Worm (Caenorhabditis elegans) whole organism, L1 larva: ENCODE results near the gene tpst-1.
A peak's percentile ranks its signal among the peaks of the same experiment; 100 is the strongest.

Experiments
- F16B12.6 ChIP-seq: fragments of 150-350 bp; optimal IDR thresholded peaks from 2 replicates; lab custom pipeline; 2014; ENCODE audit warnings: missing biosample characterization, missing genetic modification characterization
- aha-1 ChIP-seq: fragments of 150-350 bp; optimal IDR thresholded peaks from 2 replicates; lab custom pipeline; 2014; ENCODE audit warnings: missing biosample characterization, missing genetic modification characterization
- aly-2 ChIP-seq: fragments of 150-350 bp; optimal IDR thresholded peaks from 2 replicates; lab custom pipeline; 2014; ENCODE audit warnings: missing biosample characterization, missing genetic modification characterization
- ceh-88 ChIP-seq: fragments of 200-800 bp; sonication (Bioruptor generic); IDR thresholded peaks from 2 replicates; pipeline ENCODE4 v1.3.6; 2022; ENCODE audit warnings: missing genetic modification characterization, missing compliant biosample characterization
- ceh-90 ChIP-seq: sonication (generic microtip); optimal IDR thresholded peaks from 2 replicates; lab custom pipeline; 2016; ENCODE audit warnings: missing genetic modification characterization, missing compliant biosample characterization
- dpl-1 ChIP-seq, 3 experiments: fragments of 150-350 bp in 2 of 3; sonication (generic microtip) in 1 of 3; optimal IDR thresholded peaks; 2 replicates each; lab custom pipeline; 2014 to 2017; ENCODE audit warnings: missing biosample characterization in 3 of 3, missing genetic modification characterization in 3 of 3, missing genetic modification reagents in 3 of 3
- dsc-1 ChIP-seq: sonication (generic microtip); optimal IDR thresholded peaks from 2 replicates; lab custom pipeline; 2016; ENCODE audit warnings: mild to moderate bottlenecking, missing genetic modification characterization, missing compliant biosample characterization
- efl-1 ChIP-seq, 4 experiments: fragments of 150-350 bp; optimal IDR thresholded peaks in 3 of 4; peaks in 1 of 4; 1 replicate in 1 of 4; 2 replicates in 3 of 4; lab custom pipeline; 2014; ENCODE audit warnings: missing biosample characterization in 2 of 4, missing genetic modification characterization in 2 of 4, missing genetic modification reagents in 2 of 4
- elt-2 ChIP-seq: sonication (generic microtip); optimal IDR thresholded peaks from 2 replicates; lab custom pipeline; 2016; ENCODE audit warnings: missing genetic modification characterization, mild to moderate bottlenecking, inconsistent platforms, missing compliant biosample characterization, missing genetic modification reagents
- fkh-10 ChIP-seq: sonication (generic microtip); optimal IDR thresholded peaks from 2 replicates; lab custom pipeline; 2017; ENCODE audit warnings: missing biosample characterization, missing genetic modification reagents, missing genetic modification characterization
- fkh-4 ChIP-seq: sonication (generic microtip); optimal IDR thresholded peaks from 2 replicates; lab custom pipeline; 2016; ENCODE audit warnings: missing compliant biosample characterization, missing genetic modification characterization, borderline replicate concordance
- fkh-8 ChIP-seq: sonication (generic microtip); optimal IDR thresholded peaks from 2 replicates; lab custom pipeline; 2016; ENCODE audit warnings: mild to moderate bottlenecking, missing genetic modification characterization, missing compliant biosample characterization
- fos-1 ChIP-seq: fragments of 150-350 bp; optimal IDR thresholded peaks from 2 replicates; lab custom pipeline; 2014; ENCODE audit warnings: missing biosample characterization, missing genetic modification characterization
- hlh-17 ChIP-seq: fragments of 200-800 bp; sonication (Bioruptor generic); optimal IDR thresholded peaks from 2 replicates; lab custom pipeline; 2018; ENCODE audit warnings: missing genetic modification characterization, mild to moderate bottlenecking, missing compliant biosample characterization, moderate library complexity, borderline replicate concordance
- hlh-4 ChIP-seq: sonication (generic microtip); optimal IDR thresholded peaks from 2 replicates; lab custom pipeline; 2016; ENCODE audit warnings: mild to moderate bottlenecking, missing genetic modification characterization, missing compliant biosample characterization
- hpl-2 ChIP-seq: fragments of 150-350 bp; optimal IDR thresholded peaks from 2 replicates; lab custom pipeline; 2014; ENCODE audit warnings: missing biosample characterization, missing genetic modification reagents, missing genetic modification characterization
- irx-1 ChIP-seq: sonication (generic microtip); optimal IDR thresholded peaks from 2 replicates; lab custom pipeline; 2016; ENCODE audit warnings: missing genetic modification characterization, missing compliant biosample characterization
- isw-1 ChIP-seq: fragments of 200-800 bp; sonication (Bioruptor generic); IDR thresholded peaks from 2 replicates; pipeline ENCODE4 v1.3.6; 2022; ENCODE audit warnings: missing genetic modification characterization, missing compliant biosample characterization
- lin-13 ChIP-seq: fragments of 150-350 bp; optimal IDR thresholded peaks from 2 replicates; lab custom pipeline; 2014; ENCODE audit warnings: missing biosample characterization, missing genetic modification reagents, missing genetic modification characterization
- lin-15B ChIP-seq: fragments of 150-350 bp; sonication (generic microtip); optimal IDR thresholded peaks from 3 replicates; lab custom pipeline; 2014; ENCODE audit warnings: missing biosample characterization, missing genetic modification characterization
- lin-35 ChIP-seq, 2 experiments: fragments of 150-350 bp; optimal IDR thresholded peaks; 2 replicates each; lab custom pipeline; 2014; ENCODE audit warnings: missing biosample characterization in 2 of 2, missing genetic modification characterization in 2 of 2, missing genetic modification reagents in 2 of 2
- lsy-2 ChIP-seq, 2 experiments: fragments of 150-350 bp; optimal IDR thresholded peaks; 2 replicates each; lab custom pipeline; 2014; ENCODE audit warnings: missing biosample characterization in 2 of 2, missing genetic modification characterization in 2 of 2
- mdl-1 ChIP-seq, 2 experiments: fragments of 150-350 bp; optimal IDR thresholded peaks; 2 replicates each; lab custom pipeline; 2014 to 2017; ENCODE audit warnings: missing biosample characterization in 2 of 2, missing genetic modification characterization in 2 of 2, inconsistent platforms in 1 of 2
- mef-2 ChIP-seq: fragments of 150-350 bp; optimal IDR thresholded peaks from 2 replicates; lab custom pipeline; 2014; ENCODE audit warnings: missing biosample characterization, missing genetic modification characterization
- mep-1 ChIP-seq: fragments of 150-350 bp; optimal IDR thresholded peaks from 2 replicates; lab custom pipeline; 2014; ENCODE audit warnings: missing biosample characterization, missing genetic modification characterization
- nhr-12 ChIP-seq: sonication (generic microtip); optimal IDR thresholded peaks from 2 replicates; lab custom pipeline; 2017; ENCODE audit warnings: missing biosample characterization, missing genetic modification characterization
- nhr-19 ChIP-seq: fragments of 200-800 bp; sonication (Bioruptor generic); conservative IDR thresholded peaks from 2 replicates; pipeline ENCODE4 v1.3.6; 2022; ENCODE audit warnings: missing genetic modification characterization, missing compliant biosample characterization
- nhr-20 ChIP-seq: sonication (generic microtip); optimal IDR thresholded peaks from 2 replicates; lab custom pipeline; 2016; ENCODE audit warnings: mild to moderate bottlenecking, missing genetic modification characterization, missing compliant biosample characterization
- nhr-237 ChIP-seq: fragments of 150-350 bp; optimal IDR thresholded peaks from 2 replicates; lab custom pipeline; 2014; ENCODE audit warnings: missing biosample characterization, missing genetic modification characterization
- nhr-28 ChIP-seq: fragments of 150-350 bp; optimal IDR thresholded peaks from 2 replicates; lab custom pipeline; 2014; ENCODE audit warnings: missing biosample characterization, missing genetic modification characterization
- nhr-47 ChIP-seq: sonication (generic microtip); optimal IDR thresholded peaks from 2 replicates; lab custom pipeline; 2016; ENCODE audit warnings: mild to moderate bottlenecking, missing genetic modification characterization, moderate library complexity, missing compliant biosample characterization
- nhr-71 ChIP-seq: sonication (generic microtip); optimal IDR thresholded peaks from 2 replicates; lab custom pipeline; 2016; ENCODE audit warnings: mild to moderate bottlenecking, missing genetic modification characterization, moderate library complexity, missing compliant biosample characterization
- nhr-77 ChIP-seq: fragments of 150-350 bp; optimal IDR thresholded peaks from 2 replicates; lab custom pipeline; 2014; ENCODE audit warnings: missing biosample characterization, missing genetic modification characterization
- nhr-84 ChIP-seq: sonication (generic microtip); optimal IDR thresholded peaks from 2 replicates; lab custom pipeline; 2017; ENCODE audit warnings: missing biosample characterization, missing genetic modification characterization
- nhr-85 ChIP-seq: sonication (generic microtip); peaks from one replicate; lab custom pipeline; 2016; ENCODE audit warnings: missing genetic modification characterization, inconsistent platforms, missing compliant biosample characterization
- nhr-90 ChIP-seq: sonication (generic microtip); optimal IDR thresholded peaks from 2 replicates; lab custom pipeline; 2016; ENCODE audit warnings: mild to moderate bottlenecking, missing genetic modification characterization, missing compliant biosample characterization; ENCODE audit not compliant: poor library complexity
- pag-3 ChIP-seq: sonication (generic microtip); optimal IDR thresholded peaks from 2 replicates; lab custom pipeline; 2017; ENCODE audit warnings: missing genetic modification characterization, mild to moderate bottlenecking, missing compliant biosample characterization, antibody characterized with exemption, borderline replicate concordance; ENCODE audit not compliant: insufficient read depth
- pqm-1 ChIP-seq: sonication (generic microtip); optimal IDR thresholded peaks from 3 replicates; lab custom pipeline; 2017; ENCODE audit warnings: missing biosample characterization, missing genetic modification characterization
- snpc-4 ChIP-seq: fragments of 150-350 bp; optimal IDR thresholded peaks from 2 replicates; lab custom pipeline; 2014; ENCODE audit warnings: missing biosample characterization, missing genetic modification characterization
- sox-4 ChIP-seq: sonication (generic microtip); optimal IDR thresholded peaks from 2 replicates; lab custom pipeline; 2016; ENCODE audit warnings: missing genetic modification characterization, missing compliant biosample characterization
- sptf-1 ChIP-seq: fragments of 150-350 bp; optimal IDR thresholded peaks from 2 replicates; lab custom pipeline; 2014; ENCODE audit warnings: missing biosample characterization, missing genetic modification characterization
- swsn-7 ChIP-seq: sonication (generic microtip); optimal IDR thresholded peaks from 2 replicates; lab custom pipeline; 2016; ENCODE audit warnings: missing genetic modification characterization, missing compliant biosample characterization
- unc-62 ChIP-seq: fragments of 150-350 bp; optimal IDR thresholded peaks from 2 replicates; lab custom pipeline; 2014; ENCODE audit warnings: missing biosample characterization, missing genetic modification reagents, missing genetic modification characterization
- unc-86 ChIP-seq: sonication (generic microtip); optimal IDR thresholded peaks from 2 replicates; lab custom pipeline; 2016; ENCODE audit warnings: missing genetic modification characterization, missing compliant biosample characterization
- unc-98 ChIP-seq: fragments of 200-800 bp; sonication (Bioruptor generic); IDR thresholded peaks from 2 replicates; pipeline ENCODE4 v1.3.6; 2022; ENCODE audit warnings: missing genetic modification characterization, missing compliant biosample characterization
- vab-15 ChIP-seq: sonication (generic microtip); optimal IDR thresholded peaks from 2 replicates; lab custom pipeline; 2017; ENCODE audit warnings: missing genotype, mild to moderate bottlenecking, missing genetic modification characterization, missing compliant biosample characterization
- xbp-1 ChIP-seq: sonication (generic microtip); optimal IDR thresholded peaks from 2 replicates; lab custom pipeline; 2016; ENCODE audit warnings: missing genetic modification characterization, missing compliant biosample characterization
- zip-4 ChIP-seq: fragments of 200-800 bp; sonication (Bioruptor generic); optimal IDR thresholded peaks from 2 replicates; lab custom pipeline; 2018; ENCODE audit warnings: mild to moderate bottlenecking, missing genetic modification characterization, moderate library complexity, missing compliant biosample characterization
- ztf-11 ChIP-seq, 2 experiments: sonication (generic microtip); optimal IDR thresholded peaks; 2 replicates each; lab custom pipeline; 2016 to 2017; ENCODE audit warnings: missing genetic modification characterization in 2 of 2, missing biosample characterization in 1 of 2, missing compliant biosample characterization in 1 of 2

The tpst-1 gene

ce11 chrIII:12638592-12638991 lies 23.5 kb downstream of the tpst-1 start:
- TF ChIP-seq dsc-1 (tag; lab: Kevin White, UChicago): no peak
- no peak for TF ChIP-seq sox-4 (tag; lab: Kevin White, UChicago)
- TF ChIP-seq pqm-1: no peak
- TF ChIP-seq ceh-90 (tag; lab: Kevin White, UChicago): no peak
- no peak for TF ChIP-seq nhr-84 (tag; lab: Kevin White, UChicago)

- TF ChIP-seq elt-2 (tag; lab: Kevin White, UChicago) (no peak), unc-86 (peak; percentile 15), ceh-88 (GFP tag; lab: Robert Waterston, UW) (no peak), nhr-237 (tag; lab: Kevin White, UChicago) (no peak), fkh-4 (tag; lab: Kevin White, UChicago) (peak; percentile 16), vab-15 (tag; lab: Kevin White, UChicago) (no peak), ztf-11 (tag; optimal IDR thresholded peaks at IDR 0.05; lab: Kevin White, UChicago) (no peak), xbp-1 (peak; percentile 42), aha-1 (tag; lab: Kevin White, UChicago) (no peak), irx-1 (tag; lab: Kevin White, UChicago) (peak; percentile 18), sptf-1 (tag; lab: Kevin White, UChicago) (no peak), nhr-12 (tag; lab: Kevin White, UChicago) (no peak), hlh-4 (tag; lab: Kevin White, UChicago) (no peak), fkh-8 (tag; lab: Kevin White, UChicago) (peak; percentile 44), snpc-4 (tag; lab: Kevin White, UChicago) (no peak), mep-1 (tag; lab: Kevin White, UChicago) (peak; percentile 65), nhr-77 (tag; lab: Kevin White, UChicago) (peak; percentile 1), nhr-19 (GFP tag; lab: Robert Waterston, UW) (0 out of 2 replicates have a peak, but pooled peaks have one; percentile 24), dpl-1 (GFP tag; optimal IDR thresholded peaks at IDR 0.05; lab: Kevin White, UChicago) (peak; percentile 93 to 96 (median 95)), lsy-2 (tag; optimal IDR thresholded peaks at IDR 0.05; lab: Kevin White, UChicago) (peak; percentile 69 to 85), lin-35 (GFP tag; optimal IDR thresholded peaks at IDR 0.05; lab: Kevin White, UChicago) (peak; percentile 93 to 97), nhr-20 (peak; percentile 64), mdl-1 (tag; optimal IDR thresholded peaks at IDR 0.05; lab: Kevin White, UChicago) (no peak), pag-3 (tag; lab: Kevin White, UChicago) (no peak), nhr-28 (no peak), swsn-7 (tag; lab: Kevin White, UChicago) (peak; percentile 56), lin-15B (tag; lab: Kevin White, UChicago) (peak; percentile 32), hpl-2 (GFP tag; lab: Kevin White, UChicago) (no peak), nhr-85 (tag; lab: Kevin White, UChicago) (peak; percentile 65), nhr-47 (tag; lab: Kevin White, UChicago) (peak; percentile 75), fos-1 (tag; lab: Kevin White, UChicago) (peak; percentile 22), lin-13 (GFP tag; lab: Kevin White, UChicago) (peak; percentile 6), mef-2 (tag; lab: Kevin White, UChicago) (no peak), isw-1 (no peak), nhr-90 (tag; lab: Kevin White, UChicago) (peak; percentile 52), unc-62 (GFP tag; lab: Kevin White, UChicago) (no peak), nhr-71 (tag; lab: Kevin White, UChicago) (peak; percentile 80), aly-2 (tag; lab: Kevin White, UChicago) (peak; percentile 32), hlh-17 (GFP tag; lab: Kevin White, UChicago) (no peak), fkh-10 (GFP tag; lab: Kevin White, UChicago) (no peak), F16B12.6 (tag; lab: Kevin White, UChicago) (peak; percentile 42), zip-4 (GFP tag; lab: Kevin White, UChicago) (no peak), unc-98 (GFP tag; lab: Robert Waterston, UW) (no peak), efl-1 (optimal IDR thresholded peaks at IDR 0.05; lab: Kevin White, UChicago) (peak; percentile 96 to 97), efl-1 (GFP tag; optimal IDR thresholded peaks at IDR 0.05 in 1 of 2; lab: Kevin White, UChicago) (peak; percentile 95 to 100)
Measured at ce11 chrIII:12625875-12626649, 36.0 kb downstream of the tpst-1 start, which contains the start of gene pqn-80. Gene pqn-80 (plus strand): TSS chrIII:12626568.
